Fruit fly (Drosophila melanogaster): ENCODE results near the gene AlaRS-m.

- TF ChIP-seq Jra (GFP tag; optimal IDR thresholded peaks at IDR 0.05) (no peak), OdsH (GFP tag; optimal IDR thresholded peaks at IDR 0.05) (no peak), brk (GFP tag; optimal IDR thresholded peaks at IDR 0.05) (no peak)
Observed at dm6 chr3L:5102050-5102449, 43.8 kb upstream of the AlaRS-m start.
